Worm (Caenorhabditis elegans): ENCODE data around the gene C49F8.1.

- TF ChIP-seq nhr-11 (tag; optimal IDR thresholded peaks at IDR 0.05) (no peak), ceh-16 (tag; optimal IDR thresholded peaks at IDR 0.05) (no peak), Y55F3AM.14 (GFP tag; optimal IDR thresholded peaks at IDR 0.05) (peak; percentile 79), ceh-82 (tag; optimal IDR thresholded peaks at IDR 0.05) (no peak), lsy-2 (tag; optimal IDR thresholded peaks at IDR 0.05) (peak in 1 of 2 experiments; percentile 76)
These were observed 6.2 kb downstream of the C49F8.1 start for ce11 chrX:13358573-13358972.
